Worm (Caenorhabditis elegans) whole organism, young adult: ENCODE measurements around the gene F47G3.1.

Experiments used
- B0019.2 ChIP-seq: fragments of 200-800 bp; sonication (Bioruptor generic); conservative IDR thresholded peaks from 2 replicates; pipeline ENCODE4 v1.3.6; 2022; ENCODE audit warnings: missing genetic modification reagents, missing genetic modification characterization, missing compliant biosample characterization
- F37B4.10 ChIP-seq: fragments of 200-800 bp; sonication (Bioruptor generic); IDR thresholded peaks from 2 replicates; pipeline ENCODE4 v1.3.6; 2022; ENCODE audit warnings: missing genetic modification characterization, missing compliant biosample characterization
- F39B2.1 ChIP-seq: fragments of 200-800 bp; sonication (Bioruptor generic); IDR thresholded peaks from 2 replicates; pipeline ENCODE4 v1.3.6; 2022; ENCODE audit warnings: missing genetic modification reagents, missing genetic modification characterization, missing compliant biosample characterization
- F52B5.7 ChIP-seq: sonication (generic microtip); optimal IDR thresholded peaks from 2 replicates; lab custom pipeline; 2016; ENCODE audit warnings: mild to moderate bottlenecking, missing genetic modification characterization, missing compliant biosample characterization
- F55B11.4 ChIP-seq: sonication (generic microtip); optimal IDR thresholded peaks from 2 replicates; lab custom pipeline; 2016; ENCODE audit warnings: missing compliant biosample characterization, missing genetic modification characterization, borderline replicate concordance; ENCODE audit not compliant: insufficient read depth
- F57A8.1 ChIP-seq: fragments of 200-800 bp; sonication (Bioruptor generic); optimal IDR thresholded peaks from 2 replicates; lab custom pipeline; 2018; ENCODE audit warnings: mild to moderate bottlenecking, missing genetic modification characterization, moderate library complexity, missing compliant biosample characterization
- K12H6.12 ChIP-seq: fragments of 200-800 bp; sonication (Bioruptor generic); optimal IDR thresholded peaks from 2 replicates; lab custom pipeline; 2018; ENCODE audit warnings: mild to moderate bottlenecking, missing genetic modification characterization, missing compliant biosample characterization
- Y53F4B.3 ChIP-seq: fragments of 200-800 bp; sonication (Bioruptor generic); IDR thresholded peaks from 2 replicates; pipeline ENCODE4 v1.3.6; 2022; ENCODE audit warnings: missing genetic modification reagents, missing genetic modification characterization, missing compliant biosample characterization
- Y56A3A.18 ChIP-seq: fragments of 200-800 bp; sonication (Bioruptor generic); IDR thresholded peaks from 2 replicates; pipeline ENCODE4 v1.3.6; 2022; ENCODE audit warnings: missing genetic modification reagents, missing genetic modification characterization, missing compliant biosample characterization
- Y67H2A.10 ChIP-seq: fragments of 200-800 bp; sonication (Bioruptor generic); conservative IDR thresholded peaks from 2 replicates; pipeline ENCODE4 v1.3.6; 2022; ENCODE audit warnings: missing genetic modification reagents, missing genetic modification characterization, missing compliant biosample characterization
- ama-1 ChIP-seq, 3 experiments: fragments of 150-350 bp in 1 of 3; sonication (generic microtip) in 2 of 3; optimal IDR thresholded peaks; 2 replicates each; lab custom pipeline; 2014 to 2018; ENCODE audit warnings: missing biosample characterization in 2 of 3, missing genetic modification characterization in 2 of 3, missing genetic modification reagents in 2 of 3
- bed-1 ChIP-seq: fragments of 200-800 bp; sonication (Bioruptor generic); IDR thresholded peaks from 2 replicates; pipeline ENCODE4 v1.3.6; 2022; ENCODE audit warnings: missing genetic modification reagents, missing genetic modification characterization, missing compliant biosample characterization
- bed-2 ChIP-seq: fragments of 200-800 bp; sonication (Bioruptor generic); IDR thresholded peaks from 2 replicates; pipeline ENCODE4 v1.3.6; 2022; ENCODE audit warnings: missing genetic modification reagents, missing genetic modification characterization, missing compliant biosample characterization
- cebp-1 ChIP-seq, 2 experiments: fragments of 200-800 bp in 1 of 2; sonication (Bioruptor generic) in 1 of 2; sonication (generic microtip) in 1 of 2; IDR thresholded peaks in 1 of 2; optimal IDR thresholded peaks in 1 of 2; 2 replicates each; pipeline versions ENCODE4 v1.3.6 to Lab custom; 2017 to 2022; ENCODE audit warnings: missing compliant biosample characterization in 2 of 2, missing genetic modification characterization in 2 of 2, mild to moderate bottlenecking in 1 of 2, missing genetic modification reagents in 1 of 2, moderate library complexity in 1 of 2
- ceh-79 ChIP-seq: sonication (generic microtip); optimal IDR thresholded peaks from 2 replicates; lab custom pipeline; 2017; ENCODE audit warnings: mild to moderate bottlenecking, missing genetic modification characterization, missing compliant biosample characterization
- die-1 ChIP-seq: sonication (generic microtip); optimal IDR thresholded peaks from 2 replicates; lab custom pipeline; 2016; ENCODE audit warnings: missing genotype, mild to moderate bottlenecking, missing genetic modification characterization, missing compliant biosample characterization
- egrh-3 ChIP-seq: fragments of 200-800 bp; sonication (Bioruptor generic); IDR thresholded peaks from 2 replicates; pipeline ENCODE4 v1.3.6; 2022; ENCODE audit warnings: missing genetic modification reagents, missing genetic modification characterization, missing compliant biosample characterization
- ekl-4 ChIP-seq: fragments of 200-800 bp; sonication (Bioruptor generic); IDR thresholded peaks from 2 replicates; pipeline ENCODE4 v1.3.6; 2022; ENCODE audit warnings: missing genetic modification reagents, missing genetic modification characterization, missing compliant biosample characterization
- ets-4 ChIP-seq: fragments of 200-800 bp; sonication (Bioruptor generic); optimal IDR thresholded peaks from 2 replicates; lab custom pipeline; 2018; ENCODE audit warnings: mild to moderate bottlenecking, missing genetic modification characterization, missing compliant biosample characterization
- hmg-1.2 ChIP-seq: fragments of 200-800 bp; sonication (Bioruptor generic); IDR thresholded peaks from 2 replicates; pipeline ENCODE4 v1.3.6; 2022; ENCODE audit warnings: missing genetic modification reagents, missing genetic modification characterization, missing compliant biosample characterization
- hsf-1 ChIP-seq: fragments of 200-800 bp; sonication (Bioruptor generic); IDR thresholded peaks from 2 replicates; pipeline ENCODE4 v1.3.6; 2022; ENCODE audit warnings: missing genetic modification reagents, missing genetic modification characterization, missing compliant biosample characterization
- lag-1 ChIP-seq: fragments of 200-800 bp; sonication (Bioruptor generic); IDR thresholded peaks from 2 replicates; pipeline ENCODE4 v1.3.6; 2022; ENCODE audit warnings: missing genetic modification reagents, missing genetic modification characterization, missing compliant biosample characterization
- lin-35 ChIP-seq, 3 experiments: fragments of 150-350 bp in 2 of 3; sonication (generic microtip) in 1 of 3; optimal IDR thresholded peaks; 2 replicates each; lab custom pipeline; 2014 to 2018; ENCODE audit warnings: missing biosample characterization in 3 of 3, missing genetic modification characterization in 3 of 3, missing genetic modification reagents in 3 of 3
- madf-6 ChIP-seq: fragments of 200-800 bp; sonication (Bioruptor generic); IDR thresholded peaks from 2 replicates; pipeline ENCODE4 v1.3.6; 2022; ENCODE audit warnings: missing genetic modification reagents, missing genetic modification characterization, missing compliant biosample characterization
- mel-28 ChIP-seq: sonication (generic microtip); optimal IDR thresholded peaks from 2 replicates; lab custom pipeline; 2016; ENCODE audit warnings: borderline replicate concordance, mild to moderate bottlenecking, missing genetic modification characterization, missing compliant biosample characterization
- nfya-1 ChIP-seq: sonication (generic microtip); optimal IDR thresholded peaks from 2 replicates; lab custom pipeline; 2017; ENCODE audit warnings: antibody characterized with exemption, missing compliant biosample characterization, missing genetic modification characterization, borderline replicate concordance; ENCODE audit not compliant: insufficient read depth
- nfya-2 ChIP-seq: fragments of 200-800 bp; sonication (Bioruptor generic); IDR thresholded peaks from 2 replicates; pipeline ENCODE4 v1.3.6; 2022; ENCODE audit warnings: missing genetic modification reagents, missing genetic modification characterization, missing compliant biosample characterization
- nhr-80 ChIP-seq: sonication (generic microtip); optimal IDR thresholded peaks from 2 replicates; lab custom pipeline; 2016; ENCODE audit warnings: missing genetic modification characterization, missing compliant biosample characterization
- sea-2 ChIP-seq: fragments of 200-800 bp; sonication (Bioruptor generic); IDR thresholded peaks from 2 replicates; pipeline ENCODE4 v1.3.6; 2022; ENCODE audit warnings: missing genetic modification characterization, missing compliant biosample characterization
- snpc-1.3 ChIP-seq: sonication (generic microtip); optimal IDR thresholded peaks from 2 replicates; lab custom pipeline; 2017; ENCODE audit warnings: missing genetic modification characterization, mild to moderate bottlenecking, missing compliant biosample characterization, antibody characterized with exemption, moderate library complexity, missing genotype, missing genetic modification reagents; ENCODE audit not compliant: insufficient read depth
- snpc-3.4 ChIP-seq: sonication (generic microtip); optimal IDR thresholded peaks from 2 replicates; lab custom pipeline; 2017; ENCODE audit warnings: missing genetic modification characterization, mild to moderate bottlenecking, missing compliant biosample characterization, antibody characterized with exemption, moderate library complexity, missing genotype, missing genetic modification reagents
- unc-62 ChIP-seq: fragments of 150-350 bp; optimal IDR thresholded peaks from 2 replicates; lab custom pipeline; 2014; ENCODE audit warnings: missing biosample characterization, missing genetic modification reagents, missing genetic modification characterization
- ztf-18 ChIP-seq: sonication (generic microtip); optimal IDR thresholded peaks from 2 replicates; lab custom pipeline; 2016; ENCODE audit warnings: missing genotype, mild to moderate bottlenecking, missing genetic modification characterization, missing compliant biosample characterization
- ztf-26 ChIP-seq: sonication (generic microtip); optimal IDR thresholded peaks from 2 replicates; lab custom pipeline; 2017; ENCODE audit warnings: missing genetic modification characterization, missing compliant biosample characterization
- ztf-3 ChIP-seq: fragments of 200-800 bp; sonication (Bioruptor generic); optimal IDR thresholded peaks from 2 replicates; lab custom pipeline; 2018; ENCODE audit warnings: mild to moderate bottlenecking, missing genetic modification characterization, missing compliant biosample characterization

The F47G3.1 gene

DNA sequence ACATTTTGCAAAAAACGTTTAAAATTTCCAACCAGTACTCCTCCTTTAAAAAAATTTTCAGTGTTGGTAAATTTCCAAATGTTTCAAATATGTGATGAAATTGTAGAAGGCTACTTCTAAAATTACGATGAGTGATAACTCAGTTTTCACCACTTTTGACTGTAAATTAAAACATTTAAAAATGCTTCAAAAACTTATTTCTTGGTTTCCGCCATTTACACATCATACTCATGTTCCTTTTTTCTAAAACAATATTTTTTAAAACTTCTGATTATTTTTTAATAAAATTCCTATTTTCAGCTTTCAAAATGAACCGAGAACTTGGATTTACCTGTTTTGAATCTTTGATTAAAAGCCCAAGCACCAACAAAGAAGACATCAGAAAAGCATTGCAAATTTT lies 18.2 kb downstream of the F47G3.1 start, which contains the start of gene C43H6.4:
TSS of gene C43H6.4 (plus strand) at position 301 of the 400 bp plus-strand sequence.
- TF ChIP-seq ztf-26 (no peak), egrh-3 (GFP tag; lab: Robert Waterston, UW) (no peak), F52B5.7 (no peak), hsf-1 (no peak), die-1 (tag; lab: Kevin White, UChicago) (no peak), snpc-1.3 (tag; lab: Kevin White, UChicago) (no peak), ama-1 (optimal IDR thresholded peaks at IDR 0.05; lab: Kevin White, UChicago) (no peak), ama-1 (GFP tag; optimal IDR thresholded peaks at IDR 0.05; lab: Kevin White, UChicago) (no peak), F55B11.4 (tag; lab: Kevin White, UChicago) (no peak), Y67H2A.10 (GFP tag; lab: Robert Waterston, UW) (no peak), hmg-1.2 (GFP tag; lab: Robert Waterston, UW) (no peak), lag-1 (GFP tag; lab: Robert Waterston, UW) (no peak), Y56A3A.18 (GFP tag; lab: Robert Waterston, UW) (no peak), ceh-79 (tag; lab: Kevin White, UChicago) (no peak), sea-2 (GFP tag; lab: Robert Waterston, UW) (no peak), madf-6 (no peak), bed-1 (GFP tag; lab: Robert Waterston, UW) (no peak), F37B4.10 (GFP tag; lab: Robert Waterston, UW) (no peak), bed-2 (no peak), ztf-3 (GFP tag; lab: Kevin White, UChicago) (no peak)

DNA sequence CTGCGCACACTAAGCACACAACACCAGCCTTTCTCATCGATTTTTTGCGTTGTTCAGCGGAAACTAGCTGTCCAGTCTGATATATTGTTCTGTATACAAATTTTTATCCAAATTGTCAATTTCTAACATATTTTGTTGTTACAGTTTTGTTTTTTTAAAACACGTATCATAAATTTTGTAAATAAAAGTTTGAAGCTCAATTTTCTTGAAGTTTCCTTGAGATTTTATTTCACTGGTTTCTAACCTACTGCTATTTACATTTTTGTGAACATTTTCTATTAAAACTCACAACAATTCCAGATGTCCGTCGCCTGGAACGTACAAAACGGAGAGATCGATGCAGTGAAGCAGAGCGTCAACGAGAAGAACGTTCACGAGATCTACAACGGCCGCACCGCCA lies 21.6 kb downstream of the F47G3.1 start, which contains the start of gene mtpn-1:
TSS of gene mtpn-1 (plus strand) at position 301 of the 400 bp plus-strand sequence.
- TF ChIP-seq B0019.2 (GFP tag; lab: Robert Waterston, UW) (no peak), K12H6.12 (no peak), F57A8.1 (GFP tag; lab: Kevin White, UChicago) (no peak), hmg-1.2 (GFP tag; lab: Robert Waterston, UW) (no peak), Y53F4B.3 (GFP tag; lab: Robert Waterston, UW) (no peak), lin-35 (GFP tag; optimal IDR thresholded peaks at IDR 0.05; lab: Kevin White, UChicago) (no peak), mel-28 (no peak), nhr-80 (tag; lab: Kevin White, UChicago) (no peak), ztf-18 (tag; lab: Kevin White, UChicago) (no peak), sea-2 (GFP tag; lab: Robert Waterston, UW) (no peak), F39B2.1 (GFP tag; lab: Robert Waterston, UW) (no peak), F37B4.10 (GFP tag; lab: Robert Waterston, UW) (no peak), nfya-1 (tag; lab: Kevin White, UChicago) (no peak), ekl-4 (GFP tag; lab: Robert Waterston, UW) (no peak), ets-4 (no peak), cebp-1 (GFP tag; IDR thresholded peaks at IDR 0.05; lab: Robert Waterston, UW) (no peak), cebp-1 (tag; optimal IDR thresholded peaks at IDR 0.05; lab: Kevin White, UChicago) (no peak), nfya-2 (GFP tag; lab: Robert Waterston, UW) (no peak), snpc-3.4 (tag; lab: Kevin White, UChicago) (no peak)

DNA sequence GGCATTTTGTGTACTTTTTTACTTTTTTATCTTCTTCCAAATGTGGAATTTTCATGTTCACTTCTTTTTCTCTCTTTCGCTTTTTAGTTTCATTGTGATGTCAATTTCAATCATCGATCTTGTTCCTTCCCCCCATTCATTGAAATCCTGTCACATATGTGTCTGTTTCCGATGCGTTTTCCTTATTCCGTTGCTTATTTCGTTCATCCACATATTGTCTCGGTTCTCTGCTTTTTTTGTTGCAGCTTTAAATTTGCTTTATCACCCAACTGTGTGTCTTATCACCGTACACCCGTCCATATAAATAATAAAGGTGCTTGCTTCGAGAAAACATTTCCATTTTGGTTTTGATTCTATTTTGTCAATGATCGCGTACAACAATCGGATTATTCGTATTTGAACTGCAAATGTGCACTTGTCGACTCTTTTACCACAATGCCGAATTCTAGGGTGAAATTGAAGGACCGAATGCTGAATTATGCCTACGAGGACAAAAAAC lies 23.7 kb downstream of the F47G3.1 start, which contains the start of the genes C43H6.12 and trpp-12:
TSS of gene C43H6.12 (plus strand) at position 365 of the 499 bp plus-strand sequence.
TSS of gene trpp-12 (plus strand) at position 449 of the 499 bp plus-strand sequence.
- TF ChIP-seq nhr-80 (tag; lab: Kevin White, UChicago): peak; percentile 65
- no peak for TF ChIP-seq unc-62 (GFP tag; lab: Kevin White, UChicago)
- TF ChIP-seq, all 124 proteins: peak for 1
